Worm (Caenorhabditis elegans): Measurements from ENCODE around the gene ergi-3.

DNA sequence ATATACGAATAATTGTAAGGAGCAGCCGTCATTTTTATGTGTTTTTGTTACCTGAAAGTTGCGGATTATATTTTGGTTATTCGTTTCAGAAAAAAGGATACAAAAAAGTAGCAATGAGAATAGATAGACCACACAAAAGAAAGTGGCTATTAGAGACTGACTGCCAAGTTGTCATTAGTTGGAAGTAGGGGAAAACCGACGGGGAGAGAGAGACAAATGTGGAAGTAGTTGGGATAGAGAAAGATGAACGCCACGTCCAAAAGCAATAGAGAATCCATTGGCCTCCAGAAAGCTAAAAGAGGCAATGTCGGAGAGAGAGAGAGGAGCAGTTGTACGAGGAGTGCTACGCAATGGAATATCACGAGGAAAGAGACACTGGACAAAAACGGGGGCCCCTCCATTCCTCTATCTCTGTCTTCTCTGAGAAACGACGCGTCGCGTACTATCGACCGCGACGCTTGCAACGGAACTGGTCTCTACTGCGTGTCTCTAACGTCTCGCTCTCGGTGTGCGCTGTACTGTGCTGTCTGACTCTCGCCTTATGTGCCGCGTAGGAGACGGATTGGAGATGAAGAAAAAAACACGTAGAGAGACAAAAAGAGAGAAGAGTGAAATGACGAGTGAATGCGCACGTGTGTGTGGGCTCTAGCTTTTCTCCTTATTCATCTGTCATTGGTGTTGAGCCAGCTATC lies 9.8 kb downstream of the ergi-3 start, which contains the start of gene rab-14:
- TF ChIP-seq skn-1 (tag; optimal IDR thresholded peaks at IDR 0.05) (peak; percentile 56), lin-35 (GFP tag; optimal IDR thresholded peaks at IDR 0.05) (peak; percentile 48 to 69), hlh-4 (tag; optimal IDR thresholded peaks at IDR 0.05) (peak; percentile 13), dsc-1 (tag; optimal IDR thresholded peaks at IDR 0.05) (peak; percentile 58), lin-15B (tag; optimal IDR thresholded peaks at IDR 0.05) (no peak), nhr-77 (tag; optimal IDR thresholded peaks at IDR 0.05) (peak; percentile 63), ama-1 (optimal IDR thresholded peaks at IDR 0.05) (peak; percentile 12), lir-3 (tag; optimal IDR thresholded peaks at IDR 0.05; ENCODE audit: poor library complexity) (peak; percentile 28), elt-3 (tag; optimal IDR thresholded peaks at IDR 0.05) (no peak)
